ENCODE assay signal across 8 worm cellular contexts in genomic region chrV:9768828-9769778, ce11.
TF ChIP-seq lines count a peak whose summit lies in the region.

unc-42 (minus strand) TSS chrV:9769391.

TF ChIP-seq in whole organism, L1 larva, 84 proteins besides CTCF, POLR2A, EP300 and RAD21 (continues in another document):
- TF ChIP-seq vab-15 (tag; optimal IDR thresholded peaks at IDR 0.05; lab: Kevin White, UChicago) (no peak), irx-1 (tag; optimal IDR thresholded peaks at IDR 0.05; lab: Kevin White, UChicago) (no peak), dpl-1 (GFP tag; optimal IDR thresholded peaks at IDR 0.05; lab: Kevin White, UChicago) (no peak), efl-1 (optimal IDR thresholded peaks at IDR 0.05; lab: Kevin White, UChicago) (no peak), efl-1 (GFP tag; optimal IDR thresholded peaks at IDR 0.05 in 1 of 2; lab: Kevin White, UChicago) (peak in 1 of 2 experiments; percentile 76), lin-14 (GFP tag; optimal IDR thresholded peaks at IDR 0.05; lab: Kevin White, UChicago) (peak; percentile 80), elt-2 (tag; optimal IDR thresholded peaks at IDR 0.05; lab: Kevin White, UChicago) (no peak), fkh-10 (GFP tag; optimal IDR thresholded peaks at IDR 0.05; lab: Kevin White, UChicago) (peak; percentile 88), nhr-90 (tag; optimal IDR thresholded peaks at IDR 0.05; lab: Kevin White, UChicago; ENCODE audit: poor library complexity) (no peak), tbx-2 (tag; optimal IDR thresholded peaks at IDR 0.05; lab: Kevin White, UChicago) (peak; percentile 35), unc-86 (tag; optimal IDR thresholded peaks at IDR 0.05; lab: Kevin White, UChicago) (no peak)

TF ChIP-seq in whole organism, L2 larva, 48 proteins besides CTCF, POLR2A, EP300 and RAD21 (continues in another document):
- TF ChIP-seq nhr-11 (tag; optimal IDR thresholded peaks at IDR 0.05; lab: Kevin White, UChicago): no peak
- no peak for TF ChIP-seq nhr-237 (tag; optimal IDR thresholded peaks at IDR 0.05; lab: Kevin White, UChicago)
- no peak for TF ChIP-seq mbf-1 (tag; optimal IDR thresholded peaks at IDR 0.05; lab: Kevin White, UChicago)
- no peak for TF ChIP-seq ceh-82 (tag; optimal IDR thresholded peaks at IDR 0.05; lab: Kevin White, UChicago)
- TF ChIP-seq crh-2 (tag; optimal IDR thresholded peaks at IDR 0.05; lab: Kevin White, UChicago): no peak
- TF ChIP-seq sma-9 (GFP tag; optimal IDR thresholded peaks at IDR 0.05; lab: Kevin White, UChicago): peak; percentile 56
- no peak for TF ChIP-seq sma-9 (tag; optimal IDR thresholded peaks at IDR 0.05; lab: Kevin White, UChicago)
- peak; percentile 54 for TF ChIP-seq zag-1 (tag; optimal IDR thresholded peaks at IDR 0.05; lab: Kevin White, UChicago)
- peak in 1 of 2 experiments; percentile 30 for TF ChIP-seq lsy-2 (tag; optimal IDR thresholded peaks at IDR 0.05; lab: Kevin White, UChicago)
- TF ChIP-seq nhr-25 (tag; optimal IDR thresholded peaks at IDR 0.05; lab: Kevin White, UChicago): no peak
- TF ChIP-seq ztf-4 (tag; optimal IDR thresholded peaks at IDR 0.05; lab: Kevin White, UChicago): no peak
- TF ChIP-seq nhr-12 (tag; optimal IDR thresholded peaks at IDR 0.05; lab: Kevin White, UChicago): no peak

TF ChIP-seq in whole organism, L3 larva, 47 proteins besides CTCF, POLR2A, EP300 and RAD21:
- TF ChIP-seq fkh-10 (GFP tag; optimal IDR thresholded peaks at IDR 0.05; lab: Kevin White, UChicago) (peak; percentile 56), nfya-1 (tag; optimal IDR thresholded peaks at IDR 0.05; lab: Kevin White, UChicago; ENCODE audit: insufficient read depth) (peak; percentile 61), nhr-76 (tag; optimal IDR thresholded peaks at IDR 0.05; lab: Kevin White, UChicago) (no peak)
TF ChIP-seq in whole organism, L3 larva: peak in this region for 2.

TF ChIP-seq in whole organism, L4 larva, 104 proteins besides CTCF, POLR2A, EP300 and RAD21 (continues in another document):
- no peak for TF ChIP-seq nhr-11 (tag; optimal IDR thresholded peaks at IDR 0.05; lab: Kevin White, UChicago)
- no peak for TF ChIP-seq F37D6.2 (tag; optimal IDR thresholded peaks at IDR 0.05; lab: Kevin White, UChicago)
- no peak for TF ChIP-seq dve-1 (tag; optimal IDR thresholded peaks at IDR 0.05; lab: Kevin White, UChicago; ENCODE audit: insufficient read depth)
- no peak for TF ChIP-seq zip-2 (tag; optimal IDR thresholded peaks at IDR 0.05; lab: Kevin White, UChicago)
- no peak for TF ChIP-seq Y75B8A.6 (GFP tag; IDR thresholded peaks at IDR 0.05; lab: Robert Waterston, UW)
- no peak for TF ChIP-seq ceh-20 (GFP tag; IDR thresholded peaks at IDR 0.05; lab: Robert Waterston, UW)
- no peak for TF ChIP-seq mdt-29 (GFP tag; IDR thresholded peaks at IDR 0.05; lab: Robert Waterston, UW)
- peak; percentile 70 for TF ChIP-seq ctbp-1 (GFP tag; IDR thresholded peaks at IDR 0.05; lab: Robert Waterston, UW)
- no peak for TF ChIP-seq Y105C5A.15 (GFP tag; IDR thresholded peaks at IDR 0.05; lab: Robert Waterston, UW)
- TF ChIP-seq sdz-12 (GFP tag; optimal IDR thresholded peaks at IDR 0.05; lab: Kevin White, UChicago): no peak
- no peak for TF ChIP-seq mep-1 (tag; optimal IDR thresholded peaks at IDR 0.05; lab: Kevin White, UChicago)
- no peak for TF ChIP-seq F49E8.2 (tag; optimal IDR thresholded peaks at IDR 0.05; lab: Kevin White, UChicago; ENCODE audit: borderline replicate concordance)
- peak; percentile 73 for TF ChIP-seq fkh-10 (GFP tag; optimal IDR thresholded peaks at IDR 0.05; lab: Kevin White, UChicago)
- no peak for TF ChIP-seq unc-130 (GFP tag; optimal IDR thresholded peaks at IDR 0.05; lab: Kevin White, UChicago)

TF ChIP-seq in whole organism, late embryonic, 69 proteins besides CTCF, POLR2A, EP300 and RAD21:
- TF ChIP-seq nfya-1 (tag; optimal IDR thresholded peaks at IDR 0.05; lab: Kevin White, UChicago) (peak; percentile 33), ttx-3 (tag; optimal IDR thresholded peaks at IDR 0.05; lab: Kevin White, UChicago) (no peak), ceh-31 (tag; optimal IDR thresholded peaks at IDR 0.05; lab: Kevin White, UChicago) (peak; percentile 69)

TF ChIP-seq in whole organism, midembryonic, 9 proteins besides CTCF, POLR2A, EP300 and RAD21:
- TF ChIP-seq med-1 (GFP tag; optimal IDR thresholded peaks at IDR 0.05; lab: Kevin White, UChicago; ENCODE audit: insufficient read depth) (no peak), tab-1 (GFP tag; IDR thresholded peaks at IDR 0.05; lab: Robert Waterston, UW) (no peak), flt-1 (GFP tag; IDR thresholded peaks at IDR 0.05; lab: Robert Waterston, UW) (0 out of 2 replicates have a peak, but pooled peaks have one; percentile 27)

TF ChIP-seq in whole organism, mixed stage, embryonic, 35 proteins besides CTCF, POLR2A, EP300 and RAD21:
- TF ChIP-seq unc-39 (tag; optimal IDR thresholded peaks at IDR 0.05; lab: Kevin White, UChicago) (no peak), ces-1 (GFP tag; optimal IDR thresholded peaks at IDR 0.05; lab: Kevin White, UChicago) (peak; percentile 100)
TF ChIP-seq in whole organism, mixed stage, embryonic: peak in this region for 1.

TF ChIP-seq in whole organism, young adult, 124 proteins besides CTCF, POLR2A, EP300 and RAD21:
- TF ChIP-seq lsl-1 (GFP tag; optimal IDR thresholded peaks at IDR 0.05; lab: Kevin White, UChicago) (no peak), T26A5.8 (tag; optimal IDR thresholded peaks at IDR 0.05; lab: Kevin White, UChicago) (no peak), B0035.1 (tag; optimal IDR thresholded peaks at IDR 0.05; lab: Kevin White, UChicago) (no peak), nhr-27 (tag; optimal IDR thresholded peaks at IDR 0.05; lab: Kevin White, UChicago) (no peak), ceh-91 (GFP tag; IDR thresholded peaks at IDR 0.05; lab: Robert Waterston, UW) (no peak), sptf-2 (GFP tag; optimal IDR thresholded peaks at IDR 0.05; lab: Kevin White, UChicago) (no peak), egrh-3 (GFP tag; IDR thresholded peaks at IDR 0.05; lab: Robert Waterston, UW) (peak; percentile 81), B0261.1 (tag; optimal IDR thresholded peaks at IDR 0.05; lab: Kevin White, UChicago) (no peak), Y95B8A.8 (GFP tag; IDR thresholded peaks at IDR 0.05; lab: Robert Waterston, UW) (0 out of 2 replicates have a peak, but pooled peaks have one; percentile 12), him-1 (tag; optimal IDR thresholded peaks at IDR 0.05; lab: Kevin White, UChicago) (no peak), rpc-1 (optimal IDR thresholded peaks at IDR 0.05; lab: Kevin White, UChicago) (no peak), rpc-1 (tag; optimal IDR thresholded peaks at IDR 0.05; lab: Kevin White, UChicago) (no peak), hlh-26 (GFP tag; conservative IDR thresholded peaks at IDR 0.05; lab: Robert Waterston, UW) (no peak), nfyb-1 (GFP tag; IDR thresholded peaks at IDR 0.05; lab: Robert Waterston, UW) (no peak), rec-8 (tag; optimal IDR thresholded peaks at IDR 0.05; lab: Kevin White, UChicago) (no peak), F57A8.1 (GFP tag; optimal IDR thresholded peaks at IDR 0.05; lab: Kevin White, UChicago) (no peak), F57C9.4 (tag; optimal IDR thresholded peaks at IDR 0.05; lab: Kevin White, UChicago) (no peak), snpc-1.3 (tag; optimal IDR thresholded peaks at IDR 0.05; lab: Kevin White, UChicago; ENCODE audit: insufficient read depth) (no peak), zim-3 (tag; optimal IDR thresholded peaks at IDR 0.05; lab: Kevin White, UChicago) (no peak), F55B11.4 (tag; optimal IDR thresholded peaks at IDR 0.05; lab: Kevin White, UChicago; ENCODE audit: borderline replicate concordance, insufficient read depth) (no peak), sea-2 (GFP tag; IDR thresholded peaks at IDR 0.05; lab: Robert Waterston, UW) (0 out of 2 replicates have a peak, but pooled peaks have one; percentile 38), somi-1 (GFP tag; optimal IDR thresholded peaks at IDR 0.05; lab: Kevin White, UChicago) (peak; percentile 17), zfh-2 (GFP tag; conservative IDR thresholded peaks at IDR 0.05; lab: Robert Waterston, UW) (peak; percentile 98)
